Fruit fly (Drosophila melanogaster): ENCODE data around the gene Keap1.

DNA sequence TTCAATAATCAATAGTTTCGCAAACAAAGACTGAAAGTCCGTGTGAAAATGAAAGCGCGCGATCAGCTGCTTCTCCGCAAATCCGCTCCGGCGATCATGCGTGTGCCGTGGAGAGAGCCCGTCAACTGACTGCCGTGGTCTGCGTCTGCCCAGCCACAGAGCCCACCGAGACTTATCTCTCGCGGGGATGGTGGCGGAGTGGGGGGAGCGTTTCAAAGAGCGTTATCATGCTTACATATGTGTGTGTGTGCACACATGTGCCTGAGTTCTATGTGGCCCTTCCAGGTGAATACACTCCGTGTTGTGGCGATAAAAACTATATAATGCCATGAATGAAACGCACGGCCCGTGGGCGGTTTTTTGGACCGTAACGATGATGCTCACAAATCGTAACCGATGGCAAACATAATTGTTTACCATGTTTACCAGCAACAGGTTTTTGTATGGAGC, 1.8 kb downstream of the Keap1 start:
- TF ChIP-seq CG14711 (tag; optimal IDR thresholded peaks at IDR 0.05) (no peak), CG1620 (GFP tag; optimal IDR thresholded peaks at IDR 0.05) (no peak), cnc (optimal IDR thresholded peaks at IDR 0.05) (peak; percentile 75 to 96), CG12768 (GFP tag; optimal IDR thresholded peaks at IDR 0.05) (peak; percentile 7), bab1 (GFP tag; optimal IDR thresholded peaks at IDR 0.05) (no peak), Mnt (GFP tag; optimal IDR thresholded peaks at IDR 0.05) (peak; percentile 89), kay (GFP tag; ENCODE audit: borderline replicate concordance) (no peak)

Data from whole organism, adult.